Worm (Caenorhabditis elegans): ENCODE data around the gene W02B12.13.
"Not testable (repeated sequence)": the region's sequence is repeated elsewhere in the genome, so short reads cannot be mapped to it uniquely, and the experiment has no call there.

Gene W02B12.13

DNA sequence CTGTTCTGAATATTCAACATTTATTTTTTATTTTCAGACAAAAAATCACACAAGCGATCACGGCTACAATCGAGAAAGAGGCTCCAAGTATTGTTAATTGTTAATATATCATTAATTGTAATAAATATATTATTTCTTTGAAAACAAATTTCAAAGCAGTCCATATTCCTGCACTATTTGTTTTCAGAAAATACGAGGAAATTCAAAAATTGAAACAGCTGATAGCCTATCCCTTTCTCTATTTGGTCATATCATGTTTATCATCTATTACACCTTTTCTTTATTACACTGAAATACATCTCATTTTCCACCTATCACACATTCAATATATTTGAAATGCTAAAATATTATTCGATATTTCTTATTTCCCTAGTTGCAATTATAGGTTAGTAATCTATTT is at the start of gene W02B12.13:
Gene W02B12.13, plus strand, starts transcription at position 301 of the 400 bp plus-strand sequence.
- no peak for TF ChIP-seq unc-62 (GFP tag; optimal IDR thresholded peaks at IDR 0.05)

DNA sequence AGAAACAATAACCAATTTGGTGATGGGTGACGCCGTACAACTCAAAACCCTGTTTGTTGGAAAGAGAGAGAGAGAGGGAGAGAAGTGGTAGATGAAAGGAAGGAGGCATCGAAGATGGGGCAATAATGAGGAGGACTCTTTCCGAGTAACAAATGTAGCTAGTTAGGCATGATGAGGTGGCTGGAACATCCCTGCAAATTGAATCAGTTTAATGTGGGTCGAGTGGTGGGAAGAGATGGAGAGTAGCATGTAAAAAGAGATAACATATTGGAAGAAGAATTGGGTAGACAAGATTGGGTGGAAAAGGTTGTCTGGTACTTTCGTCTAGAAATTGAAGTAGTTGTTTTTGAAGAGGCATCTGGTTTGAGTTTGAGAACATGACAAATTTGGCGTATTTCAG is 48.9 kb upstream of the W02B12.13 start:
- no peak for TF ChIP-seq unc-62 (GFP tag; optimal IDR thresholded peaks at IDR 0.05)

- TF ChIP-seq unc-62 (GFP tag; optimal IDR thresholded peaks at IDR 0.05), result no peak
These were observed 46.3 kb upstream of the W02B12.13 start for ce11 chrII:11398787-11399186.

DNA sequence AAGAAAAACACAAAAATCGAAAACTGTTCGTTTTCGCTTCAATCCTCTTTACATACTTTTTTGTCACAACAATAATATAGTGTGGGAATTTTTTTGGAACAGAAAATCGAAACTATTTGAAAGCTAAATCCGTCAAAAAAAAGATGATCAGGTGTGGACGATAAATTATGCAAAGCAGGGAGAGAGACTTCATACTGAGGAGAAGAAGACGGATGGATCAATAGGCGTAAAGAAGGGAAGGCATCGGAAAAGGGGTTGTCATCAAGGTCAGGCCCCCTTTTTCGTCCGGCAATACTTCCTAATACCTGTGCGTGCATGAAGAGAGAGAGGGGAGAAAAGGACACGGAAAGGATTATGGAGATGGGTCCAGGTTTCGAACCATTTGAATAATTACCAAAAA is 44.7 kb upstream of the W02B12.13 start:
- TF ChIP-seq unc-62 (GFP tag; optimal IDR thresholded peaks at IDR 0.05), result no peak

- TF ChIP-seq unc-62 (GFP tag; optimal IDR thresholded peaks at IDR 0.05), result no peak
These were observed 35.4 kb upstream of the W02B12.13 start, which contains the start of gene C05D12.7 for ce11 chrII:11409678-11410133. Gene C05D12.7 (plus strand): TSS chrII:11410083.

ce11 chrII:11415672-11416071 is 29.4 kb upstream of the W02B12.13 start, which contains the start of gene C05D12.1:
Gene C05D12.1 (minus strand): TSS chrII:11415772.
- no peak for TF ChIP-seq unc-62 (GFP tag; optimal IDR thresholded peaks at IDR 0.05)

ce11 chrII:11417999-11418398 is 27.1 kb upstream of the W02B12.13 start, which contains the start of gene C05D12.2:
Gene C05D12.2 (plus strand): TSS chrII:11418299.
- TF ChIP-seq unc-62 (GFP tag; optimal IDR thresholded peaks at IDR 0.05), result no peak

DNA sequence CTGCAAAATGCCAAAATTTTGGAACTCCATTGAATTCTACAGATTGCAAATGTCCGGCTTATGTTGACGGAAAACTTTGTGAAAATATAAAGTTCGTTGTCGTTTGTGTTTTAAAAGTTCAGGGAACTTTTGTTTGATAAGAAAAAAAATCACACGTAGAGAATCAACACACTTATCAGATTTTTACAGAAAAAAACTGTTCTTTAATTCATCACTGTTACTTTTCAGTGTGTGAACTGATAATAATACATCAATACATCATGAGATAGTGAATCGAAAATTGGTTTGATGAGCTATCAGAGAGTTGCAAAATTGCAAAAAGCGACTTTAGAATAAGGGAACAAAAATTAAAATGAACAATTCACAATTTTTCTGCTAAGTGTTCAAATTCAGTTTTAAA is 26.6 kb upstream of the W02B12.13 start:
- TF ChIP-seq unc-62 (GFP tag; optimal IDR thresholded peaks at IDR 0.05), result no peak

DNA sequence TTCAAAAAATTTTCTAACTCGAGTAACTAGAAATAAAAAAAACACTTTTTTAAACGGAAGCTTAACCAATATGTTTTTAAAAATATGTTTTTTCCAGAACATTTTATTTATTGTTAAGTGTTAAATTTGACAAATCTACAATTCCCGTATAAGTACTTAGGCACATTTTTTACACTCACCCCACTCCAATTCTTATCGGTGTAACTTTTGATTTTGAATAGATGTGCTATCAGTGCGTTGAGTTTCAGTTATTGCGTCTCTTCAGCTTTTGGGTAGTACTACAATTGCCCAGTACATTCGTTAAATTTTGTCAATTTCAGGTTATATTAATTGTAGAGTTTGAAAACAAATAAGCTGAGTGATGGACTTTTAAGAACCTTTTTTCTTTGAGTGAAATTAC is 21.0 kb upstream of the W02B12.13 start:
- no peak for TF ChIP-seq unc-62 (GFP tag; optimal IDR thresholded peaks at IDR 0.05)

DNA sequence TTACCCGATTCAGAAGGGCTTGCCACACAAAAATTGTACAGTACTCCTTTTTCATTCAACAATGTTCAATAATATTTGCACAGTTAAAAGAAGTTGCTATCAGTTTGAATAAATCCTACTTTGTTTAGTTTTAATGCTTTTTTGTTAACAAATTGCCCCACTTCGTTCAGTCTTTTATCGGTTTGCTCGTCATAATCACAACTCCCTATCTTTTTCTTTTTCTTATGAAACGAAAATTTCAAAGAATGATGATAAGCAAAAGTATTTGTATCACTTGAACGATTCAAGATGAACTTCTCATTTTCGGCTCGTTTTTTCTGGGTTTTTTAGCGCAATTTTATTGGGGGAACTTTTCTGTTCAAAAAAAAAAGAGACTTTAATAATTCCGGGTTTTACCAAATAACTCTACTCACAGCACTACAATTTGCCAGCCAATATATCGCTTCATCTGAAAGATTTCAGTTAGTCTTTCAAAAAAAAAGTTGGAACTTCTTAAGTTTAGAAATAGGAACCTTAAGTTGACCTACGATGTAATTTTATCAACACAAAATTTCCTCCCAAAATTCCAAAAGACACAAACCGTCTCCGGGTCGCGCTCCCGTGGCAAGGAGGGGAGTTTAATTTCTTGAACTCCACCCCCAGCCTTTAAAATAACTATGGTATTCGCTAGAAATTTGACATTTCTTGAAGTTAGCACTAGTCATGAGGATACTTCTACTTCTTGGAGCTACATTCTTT is 20.3 kb upstream of the W02B12.13 start, which contains the start of gene C05D12.3:
Gene C05D12.3, plus strand, starts transcription at position 688 of the 738 bp plus-strand sequence.
- no peak for TF ChIP-seq unc-62 (GFP tag; optimal IDR thresholded peaks at IDR 0.05)

DNA sequence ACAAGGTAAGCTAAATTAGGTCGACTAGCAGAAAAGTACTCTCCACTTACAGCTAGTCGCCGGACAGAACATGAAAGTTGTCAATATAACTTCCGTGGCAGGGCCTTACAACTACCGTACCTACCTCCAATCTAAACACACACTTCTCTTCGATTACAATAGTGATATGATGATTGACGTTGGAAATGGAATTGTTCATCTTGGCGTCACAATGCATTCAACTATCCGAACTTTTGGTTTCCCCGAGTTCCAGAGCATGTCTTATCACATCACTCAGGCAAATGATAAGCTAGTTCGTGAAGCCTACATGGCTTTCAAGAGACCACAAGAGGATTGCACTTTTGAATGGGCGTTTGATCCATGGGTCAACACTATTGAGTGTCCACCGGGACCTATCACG is 17.8 kb upstream of the W02B12.13 start:
- no peak for TF ChIP-seq unc-62 (GFP tag; optimal IDR thresholded peaks at IDR 0.05)

ce11 chrII:11428599-11428998 is 16.5 kb upstream of the W02B12.13 start:
- no peak for TF ChIP-seq unc-62 (GFP tag; optimal IDR thresholded peaks at IDR 0.05)

DNA sequence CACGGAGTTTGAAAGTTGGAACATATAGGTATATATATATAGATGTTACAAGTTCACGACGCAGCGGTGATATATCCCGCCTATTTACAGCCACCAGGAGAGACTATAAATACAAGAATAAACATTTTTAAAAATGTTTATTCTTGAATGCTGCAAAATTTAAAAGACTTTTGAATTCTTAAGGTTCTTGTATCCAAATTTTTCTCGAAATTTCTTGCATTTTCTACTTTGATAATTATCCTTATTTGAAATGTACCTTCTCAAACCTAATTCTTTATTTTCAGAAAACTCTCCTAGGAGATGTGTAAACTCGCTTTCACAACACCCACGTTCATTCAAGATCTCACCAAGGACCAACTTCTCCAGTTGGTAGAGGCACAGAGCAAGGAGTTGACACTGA is 13.5 kb upstream of the W02B12.13 start, which contains the start of gene C05D12.4:
Gene C05D12.4, plus strand, starts transcription at position 301 of the 400 bp plus-strand sequence.
- no peak for TF ChIP-seq unc-62 (GFP tag; optimal IDR thresholded peaks at IDR 0.05)

ce11 chrII:11433942-11434341 is 11.1 kb upstream of the W02B12.13 start, which contains the start of gene C05D12.5:
Gene C05D12.5 (plus strand): TSS chrII:11434242.
- no peak for TF ChIP-seq unc-62 (GFP tag; optimal IDR thresholded peaks at IDR 0.05)

ce11 chrII:11438417-11438816 is 6.7 kb upstream of the W02B12.13 start, which contains the start of gene vha-6:
Gene vha-6 (minus strand): TSS chrII:11438452.
- no peak for TF ChIP-seq unc-62 (GFP tag; optimal IDR thresholded peaks at IDR 0.05)

DNA sequence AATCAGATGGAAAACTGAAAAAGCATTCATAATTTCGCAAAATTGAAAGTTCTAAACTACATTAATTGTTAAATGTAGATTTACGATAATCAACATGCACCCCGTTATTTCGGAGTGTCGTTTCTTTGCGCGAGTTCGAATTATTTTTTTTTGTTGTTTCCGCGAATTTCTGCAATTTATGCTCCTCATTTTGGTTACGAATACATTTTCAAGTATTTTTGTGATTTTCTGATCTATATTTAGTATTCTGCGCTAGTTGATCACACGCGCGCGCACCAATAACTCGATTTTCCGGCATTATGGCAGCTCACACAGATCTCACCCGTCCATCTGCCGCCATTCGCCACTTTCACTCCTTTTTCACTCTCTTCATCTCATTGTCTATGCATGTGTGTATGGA is 4.8 kb upstream of the W02B12.13 start, which contains the start of gene VW02B12L.2:
Gene VW02B12L.2, minus strand, starts transcription at position 65 of the 400 bp plus-strand sequence.
- no peak for TF ChIP-seq unc-62 (GFP tag; optimal IDR thresholded peaks at IDR 0.05)

ce11 chrII:11442425-11442824 is 2.6 kb upstream of the W02B12.13 start, which contains the start of gene ebp-2:
Gene ebp-2 (plus strand): TSS chrII:11442725.
- not testable (repeated sequence) for TF ChIP-seq unc-62 (GFP tag; optimal IDR thresholded peaks at IDR 0.05)
